Worm (Caenorhabditis elegans) whole organism, L4 larva: ENCODE data around the gene C45H4.14.

Experiments
- ama-1 ChIP-seq: fragments of 150-350 bp; optimal IDR thresholded peaks from 2 replicates; lab custom pipeline; 2014; ENCODE audit warnings: inconsistent platforms, mixed read lengths
- mdl-1 ChIP-seq, 2 experiments: fragments of 150-350 bp in 1 of 2; sonication (generic microtip) in 1 of 2; optimal IDR thresholded peaks; 2 replicates each; lab custom pipeline; 2014 to 2017; ENCODE audit warnings: missing biosample characterization in 2 of 2, missing genetic modification characterization in 2 of 2
- skn-1 ChIP-seq: fragments of 150-350 bp; optimal IDR thresholded peaks from 2 replicates; lab custom pipeline; 2014; ENCODE audit warnings: missing biosample characterization, missing genetic modification characterization
- snpc-4 ChIP-seq: fragments of 150-350 bp; optimal IDR thresholded peaks from 2 replicates; lab custom pipeline; 2014; ENCODE audit warnings: missing biosample characterization, missing genetic modification characterization
- tag-97 ChIP-seq: fragments of 200-800 bp; sonication (Bioruptor generic); IDR thresholded peaks from 2 replicates; pipeline ENCODE4 v1.3.6; 2022; ENCODE audit warnings: missing genetic modification characterization, missing compliant biosample characterization

DNA sequence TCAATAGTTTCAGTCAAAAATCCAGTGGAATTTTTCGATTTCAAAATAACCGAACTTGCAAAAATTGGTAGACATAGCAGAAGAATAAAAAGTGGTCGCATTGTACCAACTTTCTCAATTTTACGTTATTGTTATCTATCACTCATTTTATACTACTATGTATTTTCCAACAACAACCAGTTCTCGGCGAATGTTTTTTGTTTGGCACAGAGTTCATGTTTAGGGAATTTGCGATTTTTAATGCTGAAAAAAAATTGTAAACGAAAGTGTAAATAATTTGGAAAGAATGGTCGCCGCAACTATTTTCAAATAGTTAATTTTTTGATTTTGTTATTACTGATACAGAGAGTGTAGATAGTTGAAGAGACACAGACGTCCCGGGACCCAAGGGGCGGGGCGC lies 9.8 kb downstream of the C45H4.14 start, which contains the start of gene C45H4.21:
- TF ChIP-seq snpc-4 (tag; lab: Kevin White, UChicago) (no peak), tag-97 (GFP tag; lab: Robert Waterston, UW) (no peak), skn-1 (no peak), mdl-1 (tag; optimal IDR thresholded peaks at IDR 0.05; lab: Kevin White, UChicago) (no peak), ama-1 (lab: Kevin White, UChicago) (no peak)
